Fruit fly (Drosophila melanogaster) whole organism, prepupa: Measurements from ENCODE around the gene Mst85C.

Experiments
- CG10631 ChIP-seq: fragments of 200-800 bp; sonication (Bioruptor generic); optimal IDR thresholded peaks from 2 replicates; lab custom pipeline; 2016; ENCODE audit warnings: missing biosample characterization, missing genetic modification characterization
- CG10669 ChIP-seq: fragments of 200-800 bp; sonication (Bioruptor generic); optimal IDR thresholded peaks from 3 replicates; lab custom pipeline; 2018; ENCODE audit warnings: missing biosample characterization, mild to moderate bottlenecking, missing genetic modification characterization, moderate library complexity
- CG11294 ChIP-seq: fragments of 200-800 bp; sonication (Bioruptor generic); IDR thresholded peaks from 2 replicates; pipeline ENCODE4 v1.3.6; 2022; ENCODE audit warnings: missing biosample characterization, missing genetic modification characterization
- CG11762 ChIP-seq: fragments of 200-800 bp; sonication (Bioruptor generic); optimal IDR thresholded peaks from 3 replicates; lab custom pipeline; 2016; ENCODE audit warnings: missing biosample characterization, missing genetic modification characterization; ENCODE audit not compliant: insufficient read depth
- CG11902 ChIP-seq: fragments of 200-800 bp; sonication (Bioruptor generic); optimal IDR thresholded peaks from 3 replicates; lab custom pipeline; 2016; ENCODE audit warnings: missing biosample characterization, missing genetic modification characterization
- CG15336 ChIP-seq: fragments of 200-800 bp; sonication (Bioruptor generic); IDR thresholded peaks from 2 replicates; pipeline ENCODE4 v1.3.6; 2022; ENCODE audit warnings: missing biosample characterization, missing genetic modification characterization
- CG16779 ChIP-seq: fragments of 200-800 bp; sonication (Bioruptor generic); optimal IDR thresholded peaks from 3 replicates; lab custom pipeline; 2017; ENCODE audit warnings: missing biosample characterization, mild to moderate bottlenecking, missing genetic modification characterization
- CG3032 ChIP-seq: fragments of 200-800 bp; optimal IDR thresholded peaks from 2 replicates; lab custom pipeline; 2019; ENCODE audit warnings: missing biosample characterization, mild to moderate bottlenecking, missing genetic modification characterization, moderate library complexity
- CG31627 ChIP-seq: fragments of 200-800 bp; sonication (Bioruptor generic); optimal IDR thresholded peaks from 3 replicates; lab custom pipeline; 2016; ENCODE audit warnings: missing biosample characterization, missing genetic modification characterization
- CG32006 ChIP-seq: fragments of 200-800 bp; sonication (Bioruptor generic); optimal IDR thresholded peaks from 3 replicates; lab custom pipeline; 2017; ENCODE audit warnings: missing biosample characterization, mild to moderate bottlenecking, missing genetic modification characterization
- CG34406 ChIP-seq: fragments of 200-800 bp; sonication (Bioruptor generic); optimal IDR thresholded peaks from 3 replicates; lab custom pipeline; 2016; ENCODE audit warnings: missing biosample characterization, missing genetic modification characterization
- CG3919 ChIP-seq: fragments of 200-800 bp; sonication (Bioruptor generic); optimal IDR thresholded peaks from 3 replicates; lab custom pipeline; 2016; ENCODE audit warnings: missing biosample characterization, missing genetic modification characterization
- CG4318 ChIP-seq: fragments of 200-800 bp; sonication (Bioruptor generic); optimal IDR thresholded peaks from 3 replicates; lab custom pipeline; 2017; ENCODE audit warnings: missing biosample characterization, mild to moderate bottlenecking, missing genetic modification characterization
- CG6163 ChIP-seq: fragments of 200-800 bp; sonication (Bioruptor generic); IDR thresholded peaks from 3 replicates; pipeline ENCODE4 v1.3.6; 2022; ENCODE audit warnings: missing biosample characterization, missing genetic modification characterization
- CG6808 ChIP-seq: fragments of 200-800 bp; sonication (Bioruptor generic); optimal IDR thresholded peaks from 3 replicates; lab custom pipeline; 2017; ENCODE audit warnings: missing biosample characterization, missing genetic modification characterization, mild to moderate bottlenecking, moderate library complexity, missing genetic modification reagents
- CG6854 ChIP-seq: fragments of 200-800 bp; sonication (Bioruptor generic); optimal IDR thresholded peaks from 2 replicates; lab custom pipeline; 2017; ENCODE audit warnings: missing biosample characterization, mild to moderate bottlenecking, missing genetic modification characterization
- CG7368 ChIP-seq: fragments of 200-800 bp; sonication (Bioruptor generic); optimal IDR thresholded peaks from 3 replicates; lab custom pipeline; 2016; ENCODE audit warnings: missing biosample characterization, missing genetic modification characterization
- CG8119 ChIP-seq: fragments of 200-800 bp; sonication (Bioruptor generic); IDR thresholded peaks from 3 replicates; pipeline ENCODE4 v1.3.6; 2022; ENCODE audit warnings: missing biosample characterization, missing genetic modification characterization
- CG8319 ChIP-seq: fragments of 200-800 bp; sonication (Bioruptor generic); optimal IDR thresholded peaks from 3 replicates; lab custom pipeline; 2016; ENCODE audit warnings: missing biosample characterization, missing genetic modification characterization
- CG9139 ChIP-seq: fragments of 200-800 bp; sonication (Bioruptor generic); optimal IDR thresholded peaks from 3 replicates; lab custom pipeline; 2017; ENCODE audit warnings: missing biosample characterization, mild to moderate bottlenecking, missing genetic modification characterization
- Eip75B ChIP-seq: fragments of 200-800 bp; sonication (Bioruptor generic); optimal IDR thresholded peaks from 3 replicates; lab custom pipeline; 2016; ENCODE audit warnings: missing biosample characterization, missing genetic modification characterization
- Eip78C ChIP-seq: fragments of 200-800 bp; sonication (Bioruptor generic); peaks from one replicate; lab custom pipeline; 2016; ENCODE audit warnings: missing biosample characterization, missing genetic modification characterization
- Ets21C ChIP-seq: fragments of 200-800 bp; sonication (Bioruptor generic); optimal IDR thresholded peaks from 3 replicates; lab custom pipeline; 2016; ENCODE audit warnings: missing biosample characterization, missing genetic modification characterization
- Ets96B ChIP-seq: fragments of 200-800 bp; optimal IDR thresholded peaks from 2 replicates; lab custom pipeline; 2019; ENCODE audit warnings: missing biosample characterization, mild to moderate bottlenecking, missing genetic modification characterization, moderate library complexity
- Gug ChIP-seq: fragments of 200-800 bp; sonication (Bioruptor generic); IDR thresholded peaks from 2 replicates; pipeline ENCODE4 v1.3.6; 2022; ENCODE audit warnings: missing biosample characterization, missing genetic modification characterization
- Hr38 ChIP-seq: sonication (Bioruptor generic); optimal IDR thresholded peaks from 2 replicates; lab custom pipeline; 2016; ENCODE audit warnings: missing biosample characterization, missing genetic modification characterization
- Hr39 ChIP-seq: fragments of 200-800 bp; sonication (Bioruptor generic); optimal IDR thresholded peaks from 2 replicates; lab custom pipeline; 2016; ENCODE audit warnings: missing biosample characterization, missing genetic modification characterization
- Hr4 ChIP-seq: fragments of 200-800 bp; sonication (Bioruptor generic); optimal IDR thresholded peaks from 3 replicates; lab custom pipeline; 2016; ENCODE audit warnings: missing biosample characterization, missing genetic modification characterization
- Lpt ChIP-seq: fragments of 200-800 bp; sonication (Bioruptor generic); optimal IDR thresholded peaks from 3 replicates; lab custom pipeline; 2016; ENCODE audit warnings: missing biosample characterization, missing genetic modification characterization
- Met ChIP-seq: fragments of 200-800 bp; sonication (Bioruptor generic); optimal IDR thresholded peaks from 3 replicates; lab custom pipeline; 2016; ENCODE audit warnings: missing biosample characterization, missing genetic modification characterization
- Sox14 ChIP-seq: fragments of 200-800 bp; sonication (Bioruptor generic); optimal IDR thresholded peaks from 3 replicates; lab custom pipeline; 2016; ENCODE audit warnings: missing biosample characterization, missing genetic modification characterization
- achi ChIP-seq: fragments of 200-800 bp; sonication (Bioruptor generic); optimal IDR thresholded peaks from 3 replicates; lab custom pipeline; 2016; ENCODE audit warnings: missing biosample characterization, missing genetic modification characterization
- acj6 ChIP-seq: fragments of 200-800 bp; sonication (Bioruptor generic); optimal IDR thresholded peaks from 3 replicates; lab custom pipeline; 2016; ENCODE audit warnings: missing biosample characterization, missing genetic modification characterization
- cyc ChIP-seq: fragments of 200-800 bp; sonication (Bioruptor generic); optimal IDR thresholded peaks from 3 replicates; lab custom pipeline; 2016; ENCODE audit warnings: missing biosample characterization, missing genetic modification characterization
- dsx ChIP-seq: fragments of 200-800 bp; optimal IDR thresholded peaks from 3 replicates; lab custom pipeline; 2019; ENCODE audit warnings: missing biosample characterization, mild to moderate bottlenecking, missing genetic modification characterization, moderate library complexity; ENCODE audit not compliant: poor library complexity, severe bottlenecking
- eg ChIP-seq: fragments of 200-800 bp; sonication (Bioruptor generic); IDR thresholded peaks from 3 replicates; pipeline ENCODE4 v1.3.6; 2022; ENCODE audit warnings: missing biosample characterization, missing genetic modification characterization
- esn ChIP-seq: fragments of 200-800 bp; sonication (Bioruptor generic); optimal IDR thresholded peaks from 2 replicates; lab custom pipeline; 2016; ENCODE audit warnings: missing biosample characterization, mild to moderate bottlenecking, missing genetic modification characterization, moderate library complexity
- fd85E ChIP-seq: fragments of 200-800 bp; sonication (Bioruptor generic); optimal IDR thresholded peaks from 3 replicates; lab custom pipeline; 2016; ENCODE audit warnings: missing biosample characterization, missing genetic modification characterization
- fkh ChIP-seq: fragments of 200-800 bp; sonication (Bioruptor generic); optimal IDR thresholded peaks from 3 replicates; lab custom pipeline; 2017; ENCODE audit warnings: missing biosample characterization, mild to moderate bottlenecking, missing genetic modification characterization, moderate library complexity
- lz ChIP-seq: fragments of 200-800 bp; sonication (Bioruptor generic); optimal IDR thresholded peaks from 3 replicates; lab custom pipeline; 2016; ENCODE audit warnings: missing biosample characterization, missing genetic modification characterization
- net ChIP-seq: fragments of 200-800 bp; sonication (Bioruptor generic); optimal IDR thresholded peaks from 3 replicates; lab custom pipeline; 2016; ENCODE audit warnings: missing biosample characterization, missing genetic modification characterization
- pdm3 ChIP-seq: fragments of 200-800 bp; sonication (Bioruptor generic); optimal IDR thresholded peaks from 3 replicates; lab custom pipeline; 2016; ENCODE audit warnings: missing biosample characterization, missing genetic modification characterization
- salr ChIP-seq, 2 experiments: fragments of 200-800 bp; sonication (Bioruptor generic); optimal IDR thresholded peaks; 3 replicates each; lab custom pipeline; 2016 to 2018; ENCODE audit warnings: missing biosample characterization in 2 of 2, missing genetic modification characterization in 2 of 2, mild to moderate bottlenecking in 1 of 2
- spab ChIP-seq: fragments of 200-800 bp; sonication (Bioruptor generic); optimal IDR thresholded peaks from 2 replicates; lab custom pipeline; 2017; ENCODE audit warnings: missing biosample characterization, mild to moderate bottlenecking, missing genetic modification characterization, missing genetic modification reagents
- ss ChIP-seq, 2 experiments: fragments of 200-800 bp; sonication (Bioruptor generic); optimal IDR thresholded peaks; 2 replicates in 1 of 2; 3 replicates in 1 of 2; lab custom pipeline; 2017 to 2018; ENCODE audit warnings: mild to moderate bottlenecking in 2 of 2, missing biosample characterization in 2 of 2, missing genetic modification characterization in 2 of 2, moderate library complexity in 1 of 2
- svp ChIP-seq: fragments of 200-800 bp; sonication (Bioruptor generic); peaks from one replicate; lab custom pipeline; 2016; ENCODE audit warnings: missing biosample characterization, missing genetic modification characterization
- topi ChIP-seq: fragments of 200-800 bp; sonication (Bioruptor generic); optimal IDR thresholded peaks from 3 replicates; lab custom pipeline; 2016; ENCODE audit warnings: missing biosample characterization, missing genetic modification characterization
- vri ChIP-seq: fragments of 200-800 bp; sonication (Bioruptor generic); optimal IDR thresholded peaks from 3 replicates; lab custom pipeline; 2016; ENCODE audit warnings: missing biosample characterization, mild to moderate bottlenecking, missing genetic modification characterization

Gene Mst85C

DNA sequence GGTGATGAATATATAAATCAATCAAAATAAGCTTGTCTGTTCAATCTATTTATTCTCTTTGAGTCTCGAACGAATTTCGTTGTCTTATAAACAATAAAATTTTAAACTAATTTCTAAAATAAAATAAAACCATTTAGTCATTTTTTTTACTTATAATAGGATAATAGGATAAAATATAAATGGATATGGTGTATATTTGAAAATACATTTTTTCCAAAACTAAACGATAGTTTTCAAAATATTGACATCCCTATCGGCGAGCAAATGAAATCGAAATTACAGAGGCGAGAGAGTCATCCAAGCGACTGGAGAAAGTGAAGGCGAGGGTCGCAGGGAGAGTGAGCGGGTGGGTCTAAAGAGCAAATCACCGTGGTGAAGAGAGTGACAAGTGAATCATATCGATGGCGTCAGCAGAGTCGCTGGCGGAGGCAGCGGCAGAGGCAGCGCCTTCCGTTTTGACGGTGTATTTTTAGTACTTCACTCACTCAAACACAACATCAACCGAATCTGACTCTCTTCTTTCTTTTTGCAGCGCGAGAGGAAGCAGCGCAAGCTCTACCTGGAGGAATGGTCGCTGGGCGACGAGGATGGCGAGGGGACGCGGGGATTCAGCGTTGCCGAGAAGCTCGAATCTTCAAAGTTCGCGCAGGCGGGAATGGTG is 9.1 kb downstream of the Mst85C start (continued):
- peak; percentile 83 for TF ChIP-seq lz (GFP tag; lab: Kevin White, UChicago)
- peak; percentile 22 for TF ChIP-seq CG11902 (GFP tag; lab: Kevin White, UChicago)
- peak; percentile 86 for TF ChIP-seq Sox14 (GFP tag; lab: Kevin White, UChicago)
- TF ChIP-seq esn, result peak; percentile 92
- no peak for TF ChIP-seq CG15336 (GFP tag; lab: Robert Waterston, UW)
- peak; percentile 87 for TF ChIP-seq cyc (GFP tag; lab: Kevin White, UChicago)
- TF ChIP-seq CG3919 (GFP tag; lab: Kevin White, UChicago), result peak; percentile 93
- TF ChIP-seq Gug (GFP tag; lab: Robert Waterston, UW), result no peak
- TF ChIP-seq Ets96B (tag; lab: Kevin White, UChicago), result peak; percentile 86
- TF ChIP-seq Hr39 (GFP tag; lab: Kevin White, UChicago), result peak; percentile 62
- peak; percentile 95 for TF ChIP-seq net
- peak; percentile 77 for TF ChIP-seq spab (GFP tag; lab: Kevin White, UChicago)
- peak; percentile 93 for TF ChIP-seq CG10631
- peak; percentile 85 for TF ChIP-seq CG3032 (tag; lab: Kevin White, UChicago)
- TF ChIP-seq topi (GFP tag; lab: Kevin White, UChicago), result peak; percentile 92
- TF ChIP-seq Eip75B, result peak; percentile 79
- TF ChIP-seq CG32006, result peak; percentile 99
- peak; percentile 89 to 92 for TF ChIP-seq ss (GFP tag; optimal IDR thresholded peaks at IDR 0.05; lab: Kevin White, UChicago)
- TF ChIP-seq CG31627 (GFP tag; lab: Kevin White, UChicago), result peak; percentile 68
- TF ChIP-seq Met (GFP tag; lab: Kevin White, UChicago), result peak; percentile 91
- peak; percentile 92 for TF ChIP-seq CG34406
- TF ChIP-seq salr (GFP tag; optimal IDR thresholded peaks at IDR 0.05; lab: Kevin White, UChicago), result peak; percentile 15 to 97
- TF ChIP-seq CG16779 (tag; lab: Kevin White, UChicago), result peak; percentile 83
- TF ChIP-seq CG4318 (GFP tag; lab: Kevin White, UChicago), result peak; percentile 96
- TF ChIP-seq Ets21C (GFP tag; lab: Kevin White, UChicago), result peak; percentile 61
- peak; percentile 87 for TF ChIP-seq acj6 (GFP tag; lab: Kevin White, UChicago)
- peak; percentile 59 for TF ChIP-seq fd85E
- TF ChIP-seq fkh (GFP tag; lab: Kevin White, UChicago), result peak; percentile 58
- TF ChIP-seq CG11762, result peak; percentile 72
- peak; percentile 87 for TF ChIP-seq pdm3
- peak; percentile 78 for TF ChIP-seq vri (GFP tag; lab: Kevin White, UChicago)
- peak; percentile 99 for TF ChIP-seq CG6854

DNA sequence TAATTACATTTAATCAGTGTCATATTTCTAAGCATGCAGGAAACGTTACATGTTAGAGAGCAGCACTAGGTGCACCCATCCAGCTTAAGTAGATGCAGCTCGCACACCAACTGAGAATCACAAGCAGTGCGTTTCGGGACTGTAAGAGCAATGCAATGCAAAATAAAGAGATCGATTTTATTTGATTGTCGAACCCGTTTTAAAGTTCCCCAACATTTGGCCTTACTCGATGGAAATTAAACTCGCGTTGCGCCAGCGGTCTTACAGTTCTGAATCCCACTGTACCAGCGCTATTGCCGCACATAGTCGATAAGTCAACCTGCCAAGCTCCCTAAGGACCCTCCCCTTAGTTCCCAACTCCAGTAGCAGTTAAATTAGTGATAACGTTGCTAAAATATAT is 14.3 kb downstream of the Mst85C start:
- no peak for TF ChIP-seq Hr4
- peak; percentile 27 for TF ChIP-seq CG7368 (GFP tag; lab: Kevin White, UChicago)
- peak; percentile 1 for TF ChIP-seq topi (GFP tag; lab: Kevin White, UChicago)
- peak; percentile 33; the same call in 1 of the 2 replicates for TF ChIP-seq CG11294
- TF ChIP-seq Hr39 (GFP tag; lab: Kevin White, UChicago), result peak; percentile 37
- no peak for TF ChIP-seq spab (GFP tag; lab: Kevin White, UChicago)
- TF ChIP-seq CG10669, result no peak
- no peak for TF ChIP-seq dsx
- no peak for TF ChIP-seq CG34406
- TF ChIP-seq CG4318 (GFP tag; lab: Kevin White, UChicago), result no peak
- TF ChIP-seq esn, result peak; percentile 39
- TF ChIP-seq fkh (GFP tag; lab: Kevin White, UChicago), result no peak
- peak; percentile 28 for TF ChIP-seq cyc (GFP tag; lab: Kevin White, UChicago)
- peak; percentile 74 for TF ChIP-seq eg
- TF ChIP-seq achi, result no peak
- TF ChIP-seq acj6 (GFP tag; lab: Kevin White, UChicago), result peak; percentile 12
- TF ChIP-seq Eip78C (GFP tag; lab: Kevin White, UChicago), result peak; percentile 2
- no peak for TF ChIP-seq CG8119 (GFP tag; lab: Robert Waterston, UW)
- no peak for TF ChIP-seq Lpt
- TF ChIP-seq net, result no peak
- TF ChIP-seq Gug (GFP tag; lab: Robert Waterston, UW), result peak; percentile 59
- TF ChIP-seq Hr38, result no peak
- peak; percentile 4 for TF ChIP-seq lz (GFP tag; lab: Kevin White, UChicago)
- no peak for TF ChIP-seq CG6808 (GFP tag; lab: Kevin White, UChicago)
- TF ChIP-seq CG6163 (GFP tag; lab: Robert Waterston, UW), result peak; percentile 73
- peak; percentile 50 for TF ChIP-seq CG15336 (GFP tag; lab: Robert Waterston, UW)
- TF ChIP-seq CG31627 (GFP tag; lab: Kevin White, UChicago), result peak; percentile 38
- TF ChIP-seq CG11902 (GFP tag; lab: Kevin White, UChicago), result peak; percentile 18
- TF ChIP-seq svp (GFP tag; lab: Kevin White, UChicago), result peak; percentile 62
- peak; percentile 4 for TF ChIP-seq CG8319 (GFP tag; lab: Kevin White, UChicago)
- peak; percentile 37 for TF ChIP-seq pdm3
- TF ChIP-seq CG9139 (GFP tag; lab: Kevin White, UChicago), result no peak
